Fruit fly (Drosophila melanogaster): ENCODE measurements around the gene Zmynd8.
A peak's percentile ranks its signal among the peaks of the same experiment; 100 is the strongest.

- TF ChIP-seq cnc (optimal IDR thresholded peaks at IDR 0.05) (no peak), CG11617 (GFP tag; optimal IDR thresholded peaks at IDR 0.05) (no peak), CG5204 (GFP tag; optimal IDR thresholded peaks at IDR 0.05) (no peak), CG12768 (GFP tag; optimal IDR thresholded peaks at IDR 0.05) (no peak), cic (GFP tag; optimal IDR thresholded peaks at IDR 0.05) (peak; percentile 8), toe (GFP tag; optimal IDR thresholded peaks at IDR 0.05) (no peak), CG14711 (tag; optimal IDR thresholded peaks at IDR 0.05) (peak; percentile 63)
Measured at dm6 chr3R:31714876-31715712, 45.8 kb downstream of the Zmynd8 start.
